Fruit fly (Drosophila melanogaster): Measurements from ENCODE around the gene D2hgdh.

D2hgdh gene

DNA sequence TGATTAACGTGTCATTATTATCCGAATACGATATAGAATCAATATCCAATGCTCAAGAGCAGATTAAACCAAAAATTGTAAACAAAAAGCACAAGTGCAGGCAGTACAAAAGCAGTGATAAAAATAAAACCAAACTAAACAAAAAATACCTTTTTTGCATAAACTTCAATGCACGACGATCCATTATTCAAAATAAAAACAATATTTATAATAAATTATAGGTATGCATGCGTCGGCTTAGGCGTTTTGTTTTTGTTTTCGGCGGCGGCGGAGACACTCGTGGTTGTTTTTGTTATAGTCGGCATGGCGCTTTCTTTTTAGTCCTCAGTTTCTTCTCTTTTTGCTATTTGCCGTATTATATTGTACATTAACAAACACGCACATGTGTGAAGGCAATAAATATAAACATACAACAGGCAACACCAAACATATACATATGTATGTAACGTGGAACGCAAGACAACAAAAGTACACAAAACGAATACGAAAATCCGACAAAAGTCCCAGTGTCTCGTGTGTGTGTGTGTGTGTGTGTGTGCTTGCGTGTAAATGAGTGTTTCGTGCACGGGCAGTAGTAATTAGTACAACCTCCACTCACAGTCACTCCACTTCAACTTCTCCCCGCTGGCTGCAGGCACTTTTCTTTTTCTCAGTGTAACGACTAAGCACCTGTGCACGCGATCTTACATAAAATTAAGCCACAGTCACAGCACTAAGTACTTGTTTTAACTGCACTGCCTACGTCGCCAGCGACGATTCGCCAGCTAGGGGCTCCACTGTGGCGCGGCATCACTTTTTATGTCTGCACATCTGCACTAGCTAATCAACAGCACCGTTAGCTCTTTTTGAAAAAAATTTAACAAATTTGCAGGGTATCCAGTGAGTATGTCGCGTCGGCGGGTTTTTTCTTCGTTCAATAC lies 5.2 kb upstream of the D2hgdh start (continued):
- no peak for TF ChIP-seq fu2 (GFP tag; optimal IDR thresholded peaks at IDR 0.05)
- TF ChIP-seq Ets65A (GFP tag): peak; percentile 81
- no peak for TF ChIP-seq trem (tag; optimal IDR thresholded peaks at IDR 0.05)
- no peak for TF ChIP-seq jing (GFP tag; optimal IDR thresholded peaks at IDR 0.05)
- peak; percentile 28; the same call in 1 of the 2 replicates for TF ChIP-seq wor (GFP tag; IDR thresholded peaks at IDR 0.05)
- peak; percentile 11; the same call in 1 of the 2 replicates for TF ChIP-seq CG6272 (GFP tag; IDR thresholded peaks at IDR 0.05)
- peak; percentile 49 for TF ChIP-seq bab2 (GFP tag; optimal IDR thresholded peaks at IDR 0.05)
- TF ChIP-seq ATbp (GFP tag; optimal IDR thresholded peaks at IDR 0.05): peak; percentile 34
- TF ChIP-seq phol (tag; optimal IDR thresholded peaks at IDR 0.05): peak; percentile 40
- TF ChIP-seq her (GFP tag; optimal IDR thresholded peaks at IDR 0.05): peak; percentile 3
- TF ChIP-seq ERR (GFP tag; optimal IDR thresholded peaks at IDR 0.05): peak; percentile 22
- TF ChIP-seq twi (tag; optimal IDR thresholded peaks at IDR 0.05): peak; percentile 75
- TF ChIP-seq unpg (GFP tag; optimal IDR thresholded peaks at IDR 0.05): peak; percentile 45
- TF ChIP-seq CG10366 (GFP tag; IDR thresholded peaks at IDR 0.05): peak; percentile 39; the same call in 1 of the 2 replicates
- peak; percentile 13 for TF ChIP-seq Blimp-1 (GFP tag; optimal IDR thresholded peaks at IDR 0.05)
- no peak for TF ChIP-seq Ada2b (GFP tag; IDR thresholded peaks at IDR 0.05)
- 0 out of 2 replicates have a peak, but pooled peaks have one; percentile 28 for TF ChIP-seq HLH3B (GFP tag; IDR thresholded peaks at IDR 0.05)
- no peak for TF ChIP-seq CrebB (tag; optimal IDR thresholded peaks at IDR 0.05)
- TF ChIP-seq CG9609 (GFP tag; optimal IDR thresholded peaks at IDR 0.05): peak; percentile 31
- no peak for TF ChIP-seq Chrac-16 (GFP tag; optimal IDR thresholded peaks at IDR 0.05)
- peak; percentile 46 for TF ChIP-seq dmrt99B (tag; optimal IDR thresholded peaks at IDR 0.05)
- TF ChIP-seq btn (GFP tag; optimal IDR thresholded peaks at IDR 0.05): no peak
- TF ChIP-seq CG12391 (tag; optimal IDR thresholded peaks at IDR 0.05): no peak
- TF ChIP-seq CG11456 (GFP tag; IDR thresholded peaks at IDR 0.05): peak; percentile 15; the same call in 1 of the 3 replicates
- peak; percentile 62 for TF ChIP-seq lmd (GFP tag; IDR thresholded peaks at IDR 0.05)
- peak; percentile 58 for TF ChIP-seq bcd (GFP tag; optimal IDR thresholded peaks at IDR 0.05)
- TF ChIP-seq CG8359 (GFP tag; optimal IDR thresholded peaks at IDR 0.05; ENCODE audit: borderline replicate concordance): peak; percentile 10
- TF ChIP-seq ab (GFP tag; optimal IDR thresholded peaks at IDR 0.05): peak; percentile 33
- TF ChIP-seq CG7357 (GFP tag; IDR thresholded peaks at IDR 0.05): 0 out of 3 replicates have a peak, but pooled peaks have one; percentile 54
- peak; percentile 12 for TF ChIP-seq CG13624 (GFP tag; optimal IDR thresholded peaks at IDR 0.05)
- peak; percentile 60 for TF ChIP-seq Jarid2 (GFP tag; optimal IDR thresholded peaks at IDR 0.05)
- peak; percentile 48; the same call in 1 of the 2 replicates for TF ChIP-seq CG9215 (GFP tag; IDR thresholded peaks at IDR 0.05)
- no peak for TF ChIP-seq fd3F (GFP tag; optimal IDR thresholded peaks at IDR 0.05)
- peak; percentile 30 for TF ChIP-seq mam (GFP tag; optimal IDR thresholded peaks at IDR 0.05)
- peak; percentile 37; the same call in 1 of the 2 replicates for TF ChIP-seq al (GFP tag; IDR thresholded peaks at IDR 0.05)
- TF ChIP-seq row (GFP tag; IDR thresholded peaks at IDR 0.05): peak; percentile 76
- TF ChIP-seq CG2889 (GFP tag; IDR thresholded peaks at IDR 0.05): no peak
- TF ChIP-seq CG17359 (tag; optimal IDR thresholded peaks at IDR 0.05): peak; percentile 15
- peak; percentile 48 for TF ChIP-seq CG4424 (GFP tag; optimal IDR thresholded peaks at IDR 0.05)
- TF ChIP-seq CG17802 (tag; optimal IDR thresholded peaks at IDR 0.05): peak; percentile 0
- TF ChIP-seq CG6175 (GFP tag; IDR thresholded peaks at IDR 0.05): no peak
- TF ChIP-seq H15 (GFP tag; IDR thresholded peaks at IDR 0.05): 0 out of 3 replicates have a peak, but pooled peaks have one; percentile 18
- peak; percentile 54 for TF ChIP-seq CG15269 (tag; optimal IDR thresholded peaks at IDR 0.05)
- peak; percentile 27 for TF ChIP-seq pho (GFP tag; optimal IDR thresholded peaks at IDR 0.05)
- TF ChIP-seq CG9437 (GFP tag; optimal IDR thresholded peaks at IDR 0.05): peak; percentile 3
- peak; percentile 47 for TF ChIP-seq CG11504 (tag; optimal IDR thresholded peaks at IDR 0.05)
- TF ChIP-seq Rfx (GFP tag; IDR thresholded peaks at IDR 0.05): peak; percentile 54
- TF ChIP-seq Vsx1 (GFP tag; optimal IDR thresholded peaks at IDR 0.05): peak; percentile 85
- TF ChIP-seq vvl (GFP tag; IDR thresholded peaks at IDR 0.05): no peak
